Worm (Caenorhabditis elegans) whole organism, early embryonic: ENCODE data around the gene lido-9.

ENCODE experiments used
- B0310.2 ChIP-seq: sonication (generic microtip); optimal IDR thresholded peaks from 2 replicates; lab custom pipeline; 2016; ENCODE audit warnings: mild to moderate bottlenecking, missing genetic modification characterization, missing compliant biosample characterization
- F13C5.2 ChIP-seq: sonication (generic microtip); optimal IDR thresholded peaks from 2 replicates; lab custom pipeline; 2017; ENCODE audit warnings: mild to moderate bottlenecking, missing genetic modification characterization, inconsistent platforms, missing compliant biosample characterization
- aly-1 ChIP-seq: sonication (generic microtip); optimal IDR thresholded peaks from 2 replicates; lab custom pipeline; 2016; ENCODE audit warnings: missing genetic modification characterization, missing compliant biosample characterization
- ama-1 ChIP-seq: fragments of 150-350 bp; optimal IDR thresholded peaks from 2 replicates; lab custom pipeline; 2014
- ceh-13 ChIP-seq: fragments of 200-800 bp; sonication (Bioruptor generic); optimal IDR thresholded peaks from 2 replicates; lab custom pipeline; 2018; ENCODE audit warnings: mild to moderate bottlenecking, missing genetic modification characterization, missing compliant biosample characterization
- flt-1 ChIP-seq: fragments of 200-800 bp; sonication (Bioruptor generic); IDR thresholded peaks from 2 replicates; pipeline ENCODE4 v1.3.6; 2022; ENCODE audit warnings: missing genetic modification characterization, missing compliant biosample characterization
- hmbx-1 ChIP-seq: sonication (generic microtip); optimal IDR thresholded peaks from 2 replicates; lab custom pipeline; 2016; ENCODE audit warnings: mild to moderate bottlenecking, missing genetic modification characterization, missing compliant biosample characterization
- hmg-4 ChIP-seq: fragments of 200-800 bp; sonication (Bioruptor generic); optimal IDR thresholded peaks from 2 replicates; lab custom pipeline; 2018; ENCODE audit warnings: mild to moderate bottlenecking, missing genetic modification characterization, missing compliant biosample characterization
- hnd-1 ChIP-seq: sonication (generic microtip); optimal IDR thresholded peaks from 2 replicates; lab custom pipeline; 2016; ENCODE audit warnings: missing genetic modification characterization, missing compliant biosample characterization
- scrt-1 ChIP-seq: fragments of 200-800 bp; sonication (Bioruptor generic); IDR thresholded peaks from 2 replicates; pipeline ENCODE4 v1.3.6; 2022; ENCODE audit warnings: missing genetic modification characterization, missing compliant biosample characterization
- sea-1 ChIP-seq: fragments of 200-800 bp; sonication (Bioruptor generic); conservative IDR thresholded peaks from 2 replicates; pipeline ENCODE4 v1.3.6; 2022; ENCODE audit warnings: missing genetic modification characterization, missing compliant biosample characterization
- tbx-11 ChIP-seq: fragments of 200-800 bp; sonication (Bioruptor generic); IDR thresholded peaks from 2 replicates; pipeline ENCODE4 v1.3.6; 2022; ENCODE audit warnings: missing genetic modification characterization, missing compliant biosample characterization
- tbx-37 ChIP-seq: fragments of 200-800 bp; sonication (Bioruptor generic); conservative IDR thresholded peaks from 2 replicates; pipeline ENCODE4 v1.3.6; 2022; ENCODE audit warnings: missing genetic modification reagents, missing genetic modification characterization, missing compliant biosample characterization

DNA sequence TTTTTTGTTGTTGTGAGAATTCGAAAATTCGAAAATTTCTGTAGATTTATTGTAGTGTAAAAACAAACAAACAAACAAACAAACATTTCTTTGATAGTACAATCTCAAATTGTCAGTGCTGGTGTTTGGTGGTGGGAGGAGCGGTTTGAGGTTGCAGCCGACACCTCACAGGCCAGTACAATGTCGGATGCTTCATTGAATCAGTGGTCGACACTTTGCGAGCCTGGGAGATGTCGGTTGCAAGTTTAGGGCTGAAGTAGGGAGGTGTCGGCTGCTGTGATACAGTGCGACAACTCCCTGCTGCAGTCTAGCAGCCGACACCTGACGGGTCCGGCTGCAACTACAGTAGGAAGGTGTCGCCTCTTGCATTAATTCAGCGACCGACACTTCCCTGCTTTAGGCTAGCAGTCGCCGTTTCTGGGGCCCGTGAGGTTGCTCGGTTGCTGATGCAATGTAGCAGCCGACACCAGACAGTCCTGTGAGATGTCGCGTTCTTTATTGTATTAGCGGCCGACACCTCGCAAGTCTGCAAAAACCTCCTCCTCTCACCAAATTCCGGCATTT lies 14.6 kb upstream of the lido-9 start:
- no peak for TF ChIP-seq ama-1
- TF ChIP-seq hnd-1, result no peak
- no peak for TF ChIP-seq B0310.2 (tag; lab: Kevin White, UChicago)
- TF ChIP-seq hmbx-1 (tag; lab: Kevin White, UChicago), result no peak
- TF ChIP-seq hmg-4 (GFP tag; lab: Kevin White, UChicago), result no peak
- no peak for TF ChIP-seq tbx-37
- TF ChIP-seq F13C5.2 (tag; lab: Kevin White, UChicago), result no peak
- no peak for TF ChIP-seq flt-1
- TF ChIP-seq ceh-13 (GFP tag; lab: Kevin White, UChicago), result no peak
- no peak for TF ChIP-seq sea-1
- TF ChIP-seq aly-1, result no peak
- no peak for TF ChIP-seq scrt-1 (GFP tag; lab: Robert Waterston, UW)
- TF ChIP-seq tbx-11 (GFP tag; lab: Robert Waterston, UW), result no peak
